Fruit fly (Drosophila melanogaster) whole organism, embryonic: ENCODE results near the gene CG32639.

Source experiments
- ATbp ChIP-seq: fragments of 200-800 bp; sonication (Bioruptor generic); optimal IDR thresholded peaks from 2 replicates; lab custom pipeline; 2017; ENCODE audit warnings: missing biosample characterization, mild to moderate bottlenecking, missing genetic modification characterization, missing genetic modification reagents
- B-H1 ChIP-seq: fragments of 200-800 bp; sonication (Bioruptor generic); IDR thresholded peaks from 3 replicates; pipeline ENCODE4 v1.3.6; 2022; ENCODE audit warnings: missing biosample characterization, missing genetic modification characterization
- CG10543 ChIP-seq: fragments of 200-800 bp; sonication (Bioruptor generic); optimal IDR thresholded peaks from 3 replicates; lab custom pipeline; 2017; ENCODE audit warnings: missing biosample characterization, mild to moderate bottlenecking, missing genetic modification characterization, moderate library complexity
- CG13123 ChIP-seq: fragments of 200-800 bp; sonication (Bioruptor generic); optimal IDR thresholded peaks from 2 replicates; lab custom pipeline; 2016; ENCODE audit warnings: missing biosample characterization, missing genetic modification characterization
- CG13624 ChIP-seq: fragments of 200-800 bp; sonication (Bioruptor generic); optimal IDR thresholded peaks from 2 replicates; lab custom pipeline; 2016; ENCODE audit warnings: missing biosample characterization, missing genetic modification characterization
- CG16815 ChIP-seq: fragments of 200-800 bp; sonication (Bioruptor generic); optimal IDR thresholded peaks from 3 replicates; lab custom pipeline; 2017; ENCODE audit warnings: missing biosample characterization, mild to moderate bottlenecking, missing genetic modification characterization
- CG17568 ChIP-seq: fragments of 200-800 bp; sonication (Bioruptor generic); optimal IDR thresholded peaks from 2 replicates; lab custom pipeline; 2018; ENCODE audit warnings: missing biosample characterization, mild to moderate bottlenecking, missing genetic modification characterization, moderate library complexity
- CG17802 ChIP-seq: fragments of 200-800 bp; sonication (Bioruptor generic); optimal IDR thresholded peaks from 2 replicates; lab custom pipeline; 2018; ENCODE audit warnings: missing biosample characterization, mild to moderate bottlenecking, missing genetic modification characterization, moderate library complexity
- CG2116 ChIP-seq: fragments of 200-800 bp; sonication (Bioruptor generic); optimal IDR thresholded peaks from 3 replicates; lab custom pipeline; 2018; ENCODE audit warnings: missing biosample characterization, mild to moderate bottlenecking, missing genetic modification characterization
- CG4617 ChIP-seq: fragments of 200-800 bp; sonication (Bioruptor generic); optimal IDR thresholded peaks from 3 replicates; lab custom pipeline; 2016; ENCODE audit warnings: missing biosample characterization, missing genetic modification characterization, borderline replicate concordance
- CG4707 ChIP-seq: fragments of 200-800 bp; sonication (Bioruptor generic); optimal IDR thresholded peaks from 2 replicates; lab custom pipeline; 2018; ENCODE audit warnings: missing biosample characterization, mild to moderate bottlenecking, missing genetic modification characterization, moderate library complexity
- CG5180 ChIP-seq: fragments of 200-800 bp; sonication (Bioruptor generic); optimal IDR thresholded peaks from 3 replicates; lab custom pipeline; 2017; ENCODE audit warnings: missing biosample characterization, missing genetic modification characterization, mild to moderate bottlenecking, moderate library complexity, missing genetic modification reagents
- CG6689 ChIP-seq: fragments of 200-800 bp; sonication (Bioruptor generic); IDR thresholded peaks from 2 replicates; pipeline ENCODE4 v1.3.6; 2022; ENCODE audit warnings: missing biosample characterization, missing genetic modification characterization
- CG7987 ChIP-seq: fragments of 200-800 bp; sonication (Bioruptor generic); optimal IDR thresholded peaks from 2 replicates; lab custom pipeline; 2018; ENCODE audit warnings: missing biosample characterization, mild to moderate bottlenecking, missing genetic modification characterization, moderate library complexity
- CHES-1-like ChIP-seq: fragments of 200-800 bp; sonication (Bioruptor generic); optimal IDR thresholded peaks from 2 replicates; lab custom pipeline; 2016; ENCODE audit warnings: missing biosample characterization, missing genetic modification characterization
- CoRest ChIP-seq: fragments of 200-800 bp; sonication (Bioruptor generic); optimal IDR thresholded peaks from 3 replicates; lab custom pipeline; 2018; ENCODE audit warnings: missing biosample characterization, mild to moderate bottlenecking, missing genetic modification characterization, moderate library complexity
- Eip74EF ChIP-seq, 2 experiments: fragments of 200-800 bp in 1 of 2; fragments of >200 bp in 1 of 2; sonication (Bioruptor generic) in 1 of 2; optimal IDR thresholded peaks; 2 replicates each; lab custom pipeline; 2017 to 2019; ENCODE audit warnings: missing biosample characterization in 2 of 2, missing genetic modification characterization in 2 of 2, mild to moderate bottlenecking in 1 of 2, moderate library complexity in 1 of 2
- Fer1 ChIP-seq: fragments of 200-800 bp; sonication (Bioruptor generic); optimal IDR thresholded peaks from 2 replicates; lab custom pipeline; 2017; ENCODE audit warnings: missing biosample characterization, mild to moderate bottlenecking, missing genetic modification characterization
- H15 ChIP-seq: fragments of 200-800 bp; sonication (Bioruptor generic); IDR thresholded peaks from 3 replicates; pipeline ENCODE4 v1.3.6; 2022; ENCODE audit warnings: missing biosample characterization, missing genetic modification characterization
- MESR4 ChIP-seq: fragments of 200-800 bp; sonication (Bioruptor generic); optimal IDR thresholded peaks from 2 replicates; lab custom pipeline; 2018; ENCODE audit warnings: missing biosample characterization, mild to moderate bottlenecking, missing genetic modification characterization, moderate library complexity
- NFAT ChIP-seq: fragments of 200-800 bp; sonication (Bioruptor generic); IDR thresholded peaks from 2 replicates; pipeline ENCODE4 v1.3.6; 2022; ENCODE audit warnings: missing biosample characterization, missing genetic modification characterization
- Poxn ChIP-seq: fragments of 200-800 bp; sonication (Bioruptor generic); IDR thresholded peaks from 2 replicates; pipeline ENCODE4 v1.3.6; 2022; ENCODE audit warnings: missing biosample characterization, missing genetic modification characterization
- Ptx1 ChIP-seq: fragments of 200-800 bp; sonication (Bioruptor generic); IDR thresholded peaks from 2 replicates; pipeline ENCODE4 v1.3.6; 2022; ENCODE audit warnings: missing biosample characterization, missing genetic modification characterization
- Sox100B ChIP-seq: fragments of 200-800 bp; sonication (Bioruptor generic); optimal IDR thresholded peaks from 3 replicates; lab custom pipeline; 2018; ENCODE audit warnings: missing biosample characterization, mild to moderate bottlenecking, missing genetic modification characterization
- Sry-β ChIP-seq: fragments of 200-800 bp; sonication (Bioruptor generic); optimal IDR thresholded peaks from 2 replicates; lab custom pipeline; 2018; ENCODE audit warnings: missing biosample characterization, mild to moderate bottlenecking, missing genetic modification characterization, moderate library complexity
- ac ChIP-seq: fragments of 200-800 bp; sonication (Bioruptor generic); optimal IDR thresholded peaks from 3 replicates; lab custom pipeline; 2017; ENCODE audit warnings: missing biosample characterization, mild to moderate bottlenecking, missing genetic modification characterization
- da ChIP-seq: fragments of 200-800 bp; sonication (Bioruptor generic); optimal IDR thresholded peaks from 2 replicates; lab custom pipeline; 2016; ENCODE audit warnings: missing biosample characterization, missing genetic modification characterization
- dpn ChIP-seq, 2 experiments: fragments of 200-800 bp; sonication (Bioruptor generic); optimal IDR thresholded peaks; 3 replicates each; lab custom pipeline; 2016; ENCODE audit warnings: missing biosample characterization in 2 of 2, missing genetic modification characterization in 2 of 2
- ems ChIP-seq: fragments of 200-800 bp; sonication (Bioruptor generic); optimal IDR thresholded peaks from 3 replicates; lab custom pipeline; 2016; ENCODE audit warnings: missing biosample characterization, missing genetic modification characterization
- fd96Cb ChIP-seq: fragments of 200-800 bp; sonication (Bioruptor generic); optimal IDR thresholded peaks from 2 replicates; lab custom pipeline; 2018; ENCODE audit warnings: missing biosample characterization, mild to moderate bottlenecking, missing genetic modification characterization, moderate library complexity
- fru ChIP-seq: fragments of >200 bp; optimal IDR thresholded peaks from 2 replicates; lab custom pipeline; 2017
- ftz-f1 ChIP-seq: fragments of 200-800 bp; sonication (Bioruptor generic); optimal IDR thresholded peaks from 2 replicates; lab custom pipeline; 2016; ENCODE audit warnings: missing biosample characterization, missing genetic modification characterization
- gt ChIP-seq: fragments of 200-800 bp; sonication (Bioruptor generic); IDR thresholded peaks from 2 replicates; pipeline ENCODE4 v1.3.6; 2022; ENCODE audit warnings: missing biosample characterization, missing genetic modification characterization
- ken ChIP-seq: fragments of 200-800 bp; sonication (Bioruptor generic); IDR thresholded peaks from 3 replicates; pipeline ENCODE4 v1.3.6; 2022; ENCODE audit warnings: missing biosample characterization, missing genetic modification characterization
- lov ChIP-seq, 2 experiments: fragments of 200-800 bp in 1 of 2; fragments of >200 bp in 1 of 2; sonication (Bioruptor generic) in 1 of 2; IDR thresholded peaks in 1 of 2; optimal IDR thresholded peaks in 1 of 2; 2 replicates in 1 of 2; 3 replicates in 1 of 2; pipeline versions ENCODE4 v1.3.6 to Lab custom; 2017 to 2022; ENCODE audit warnings: missing biosample characterization in 1 of 2, missing genetic modification characterization in 1 of 2
- pfk ChIP-seq: fragments of 200-800 bp; sonication (Bioruptor generic); optimal IDR thresholded peaks from 2 replicates; lab custom pipeline; 2018; ENCODE audit warnings: missing biosample characterization, mild to moderate bottlenecking, missing genetic modification characterization, moderate library complexity
- pho ChIP-seq: fragments of 200-800 bp; sonication (Bioruptor generic); optimal IDR thresholded peaks from 2 replicates; lab custom pipeline; 2016; ENCODE audit warnings: missing biosample characterization, missing genetic modification characterization
- prd ChIP-seq, 3 experiments: fragments of >200 bp in 2 of 3; fragments of 200-800 bp in 1 of 3; sonication (Bioruptor generic) in 1 of 3; optimal IDR thresholded peaks in 2 of 3; IDR thresholded peaks in 1 of 3; 2 replicates in 2 of 3; 3 replicates in 1 of 3; pipeline versions ENCODE4 v1.3.6 to Lab custom; 2017 to 2022; ENCODE audit warnings: missing biosample characterization in 1 of 3, missing genetic modification characterization in 1 of 3
- psq ChIP-seq: fragments of 200-800 bp; sonication (Bioruptor generic); optimal IDR thresholded peaks from 2 replicates; lab custom pipeline; 2017; ENCODE audit warnings: missing biosample characterization, missing genetic modification characterization
- salm ChIP-seq: fragments of 200-800 bp; sonication (Bioruptor generic); optimal IDR thresholded peaks from 2 replicates; lab custom pipeline; 2018; ENCODE audit warnings: missing biosample characterization, mild to moderate bottlenecking, missing genetic modification characterization
- sc ChIP-seq, 3 experiments: fragments of >200 bp in 2 of 3; fragments of 200-800 bp in 1 of 3; sonication (Bioruptor generic) in 1 of 3; optimal IDR thresholded peaks; 2 replicates in 2 of 3; 3 replicates in 1 of 3; lab custom pipeline; 2017; ENCODE audit warnings: mild to moderate bottlenecking in 1 of 3, missing biosample characterization in 1 of 3, missing genetic modification characterization in 1 of 3, missing genetic modification reagents in 1 of 3
- schlank ChIP-seq: fragments of 200-800 bp; sonication (Bioruptor generic); optimal IDR thresholded peaks from 2 replicates; lab custom pipeline; 2018; ENCODE audit warnings: missing biosample characterization, mild to moderate bottlenecking, missing genetic modification characterization
- scrt ChIP-seq: fragments of 200-800 bp; sonication (Bioruptor generic); optimal IDR thresholded peaks from 2 replicates; lab custom pipeline; 2018; ENCODE audit warnings: missing biosample characterization, mild to moderate bottlenecking, missing genetic modification characterization, moderate library complexity
- slou ChIP-seq: fragments of 200-800 bp; sonication (Bioruptor generic); optimal IDR thresholded peaks from 3 replicates; lab custom pipeline; 2016; ENCODE audit warnings: missing biosample characterization, missing genetic modification characterization
- sna ChIP-seq: fragments of 200-800 bp; sonication (Bioruptor generic); IDR thresholded peaks from 2 replicates; pipeline ENCODE4 v1.3.6; 2022; ENCODE audit warnings: missing biosample characterization, missing genetic modification characterization; ENCODE audit not compliant: partially characterized antibody
- ssp ChIP-seq: fragments of 200-800 bp; sonication (Bioruptor generic); IDR thresholded peaks from 2 replicates; pipeline ENCODE4 v1.3.6; 2022; ENCODE audit warnings: missing biosample characterization, missing genetic modification characterization
- unpg ChIP-seq: fragments of 200-800 bp; sonication (Bioruptor generic); optimal IDR thresholded peaks from 3 replicates; lab custom pipeline; 2018; ENCODE audit warnings: missing biosample characterization, mild to moderate bottlenecking, missing genetic modification characterization, moderate library complexity
- wdn ChIP-seq: fragments of 200-800 bp; sonication (Bioruptor generic); IDR thresholded peaks from 2 replicates; pipeline ENCODE4 v1.3.6; 2022; ENCODE audit warnings: missing biosample characterization, missing genetic modification characterization

Gene CG32639

dm6 chrX:13276713-13277112, 40.3 kb upstream of the CG32639 start (continued):
- TF ChIP-seq sc (optimal IDR thresholded peaks at IDR 0.05; lab: Kevin White, UChicago) (no peak), sc (GFP tag; optimal IDR thresholded peaks at IDR 0.05; lab: Kevin White, UChicago) (no peak), B-H1 (GFP tag; lab: Robert Waterston, UW) (peak; percentile 63), CG6689 (GFP tag; lab: Robert Waterston, UW) (peak; percentile 79), CG4617 (GFP tag; lab: Kevin White, UChicago) (no peak), psq (GFP tag; lab: Kevin White, UChicago) (no peak), fd96Cb (tag; lab: Kevin White, UChicago) (peak; percentile 27), Poxn (GFP tag; lab: Robert Waterston, UW) (0 out of 2 replicates have a peak, but pooled peaks have one; percentile 18), CoRest (peak; percentile 84), pfk (no peak), ems (no peak), NFAT (peak; percentile 60; the same call in 1 of the 2 replicates), CG5180 (GFP tag; lab: Kevin White, UChicago) (peak; percentile 47), CHES-1-like (GFP tag; lab: Kevin White, UChicago) (no peak), ken (0 out of 3 replicates have a peak, but pooled peaks have one; percentile 40), Sry-β (GFP tag; lab: Kevin White, UChicago) (no peak), prd (optimal IDR thresholded peaks at IDR 0.05; lab: Kevin White, UChicago) (no peak), prd (GFP tag; IDR thresholded peaks at IDR 0.05; lab: Robert Waterston, UW) (peak; percentile 79), wdn (GFP tag; lab: Robert Waterston, UW) (peak; percentile 78), CG13624 (GFP tag; lab: Kevin White, UChicago) (peak; percentile 34), ftz-f1 (GFP tag; lab: Kevin White, UChicago) (no peak), sna (GFP tag; lab: Robert Waterston, UW) (no peak), CG17568 (GFP tag; lab: Kevin White, UChicago) (peak; percentile 65), ATbp (GFP tag; lab: Kevin White, UChicago) (peak; percentile 57), salm (tag; lab: Kevin White, UChicago) (peak; percentile 28), unpg (GFP tag; lab: Kevin White, UChicago) (peak; percentile 80), CG17802 (tag; lab: Kevin White, UChicago) (no peak), CG16815 (GFP tag; lab: Kevin White, UChicago) (peak; percentile 22), scrt (GFP tag; lab: Kevin White, UChicago) (peak; percentile 74), da (GFP tag; lab: Kevin White, UChicago) (no peak), pho (GFP tag; lab: Kevin White, UChicago) (peak; percentile 5), ac (GFP tag; lab: Kevin White, UChicago) (no peak), slou (GFP tag; lab: Kevin White, UChicago) (peak; percentile 1), fru (lab: Kevin White, UChicago) (no peak), Eip74EF (GFP tag; optimal IDR thresholded peaks at IDR 0.05; lab: Kevin White, UChicago) (peak in 1 of 2 experiments; percentile 56), ssp (GFP tag; lab: Robert Waterston, UW) (peak; percentile 51; the same call in 1 of the 2 replicates), gt (GFP tag; lab: Robert Waterston, UW) (no peak), dpn (GFP tag; optimal IDR thresholded peaks at IDR 0.05; lab: Kevin White, UChicago) (peak in 1 of 2 experiments; percentile 74), CG10543 (GFP tag; lab: Kevin White, UChicago) (peak; percentile 62), schlank (tag; lab: Kevin White, UChicago) (peak; percentile 53), Sox100B (GFP tag; lab: Kevin White, UChicago) (peak; percentile 60), H15 (GFP tag; lab: Robert Waterston, UW) (peak; percentile 60; the same call in 1 of the 3 replicates), Fer1 (GFP tag; lab: Kevin White, UChicago) (peak; percentile 90), MESR4 (no peak), CG4707 (no peak), CG7987 (no peak), Ptx1 (GFP tag; lab: Robert Waterston, UW) (peak; percentile 83), CG2116 (GFP tag; lab: Kevin White, UChicago) (peak; percentile 14), CG13123 (GFP tag; lab: Kevin White, UChicago) (no peak), lov (optimal IDR thresholded peaks at IDR 0.05; lab: Kevin White, UChicago) (no peak), lov (GFP tag; IDR thresholded peaks at IDR 0.05; lab: Robert Waterston, UW) (0 out of 3 replicates have a peak, but pooled peaks have one; percentile 15)
